Worm (Caenorhabditis elegans) whole organism, L4/young adult: Measurements from ENCODE around the gene F31E8.5.

Experiments used
- W03F9.2 ChIP-seq: fragments of 150-350 bp; optimal IDR thresholded peaks from 2 replicates; lab custom pipeline; 2014; ENCODE audit warnings: missing biosample characterization, missing genetic modification characterization
- dao-5 ChIP-seq: sonication (generic microtip); optimal IDR thresholded peaks from 2 replicates; lab custom pipeline; 2016; ENCODE audit warnings: missing genotype, missing genetic modification characterization, moderate library complexity, missing compliant biosample characterization
- him-1 ChIP-seq: sonication (generic microtip); optimal IDR thresholded peaks from 2 replicates; lab custom pipeline; 2016; ENCODE audit warnings: missing genotype, missing genetic modification reagents, missing genetic modification characterization, missing compliant biosample characterization

DNA sequence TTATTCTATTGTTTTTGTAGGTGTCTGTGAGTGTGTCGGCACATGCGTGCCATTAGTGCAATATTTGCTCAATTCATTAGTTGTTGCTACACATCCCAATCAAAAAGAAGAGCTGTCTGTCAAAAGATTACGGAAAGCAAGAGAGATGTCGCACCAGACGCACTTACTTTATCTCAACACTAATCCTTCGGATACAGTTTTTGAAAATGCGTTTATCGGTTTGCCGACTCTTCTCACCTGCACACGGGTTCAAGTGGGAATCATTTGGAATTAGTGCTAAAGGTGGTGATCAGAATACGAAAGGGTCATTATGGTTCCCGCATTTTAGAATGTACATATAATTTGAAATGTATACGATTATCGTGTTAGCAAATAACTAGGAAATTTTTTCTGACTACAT, 5.8 kb downstream of the F31E8.5 start:
- TF ChIP-seq W03F9.2 (tag; lab: Kevin White, UChicago) = no peak
- no peak for TF ChIP-seq him-1
- TF ChIP-seq dao-5 (tag; lab: Kevin White, UChicago) = no peak
